Worm (Caenorhabditis elegans): ENCODE measurements around the gene gly-9.

ce11 chrIII:11234742-11235141 is 55.6 kb downstream of the gly-9 start, which contains the start of gene Y47D3A.34:
- TF ChIP-seq nhr-76 (tag; optimal IDR thresholded peaks at IDR 0.05) (no peak), egl-27 (tag; optimal IDR thresholded peaks at IDR 0.05) (no peak), nhr-85 (tag) (no peak), pag-3 (tag; optimal IDR thresholded peaks at IDR 0.05; ENCODE audit: borderline replicate concordance, insufficient read depth) (no peak), fos-1 (tag; optimal IDR thresholded peaks at IDR 0.05) (no peak), unc-86 (tag; optimal IDR thresholded peaks at IDR 0.05) (no peak), ztf-11 (tag; optimal IDR thresholded peaks at IDR 0.05) (no peak), ces-1 (GFP tag; optimal IDR thresholded peaks at IDR 0.05) (no peak), dpl-1 (GFP tag; optimal IDR thresholded peaks at IDR 0.05) (no peak)

Measured in whole organism, L1 larva.